Fruit fly (Drosophila melanogaster): Measurements from ENCODE around the gene E5.

E5 gene

dm6 chr3R:13921806-13922515 is 47.2 kb upstream of the E5 start (continued):
- TF ChIP-seq CG8290 (GFP tag; optimal IDR thresholded peaks at IDR 0.05): no peak
- TF ChIP-seq CG8290 (tag; optimal IDR thresholded peaks at IDR 0.05): peak in 1 of 2 experiments; percentile 16
- no peak for TF ChIP-seq CG10462 (GFP tag; optimal IDR thresholded peaks at IDR 0.05)
- peak; percentile 15 for TF ChIP-seq CG7839 (tag; optimal IDR thresholded peaks at IDR 0.05)
- TF ChIP-seq hkb (optimal IDR thresholded peaks at IDR 0.05): no peak
- peak; percentile 54 for TF ChIP-seq hkb (GFP tag; IDR thresholded peaks at IDR 0.05)
- no peak for TF ChIP-seq CG13296 (GFP tag; optimal IDR thresholded peaks at IDR 0.05)
- no peak for TF ChIP-seq Taf1 (GFP tag; IDR thresholded peaks at IDR 0.05)
- no peak for TF ChIP-seq vfl (GFP tag; optimal IDR thresholded peaks at IDR 0.05)
- no peak for TF ChIP-seq Nf-YC (tag; optimal IDR thresholded peaks at IDR 0.05)
- TF ChIP-seq vvl (GFP tag; IDR thresholded peaks at IDR 0.05): peak; percentile 75
- no peak for TF ChIP-seq Dbx (GFP tag; IDR thresholded peaks at IDR 0.05)
- no peak for TF ChIP-seq klu (GFP tag; IDR thresholded peaks at IDR 0.05)
- TF ChIP-seq Ets65A (GFP tag): no peak
- 0 out of 3 replicates have a peak, but pooled peaks have one; percentile 21 for TF ChIP-seq CG16813 (GFP tag; IDR thresholded peaks at IDR 0.05; ENCODE audit: partially characterized antibody)
- TF ChIP-seq br (optimal IDR thresholded peaks at IDR 0.05): no peak
- TF ChIP-seq bbx (GFP tag; IDR thresholded peaks at IDR 0.05; ENCODE audit: partially characterized antibody): 0 out of 2 replicates have a peak, but pooled peaks have one; percentile 28
- TF ChIP-seq en (GFP tag; optimal IDR thresholded peaks at IDR 0.05): no peak
- no peak for TF ChIP-seq CG3838 (GFP tag; optimal IDR thresholded peaks at IDR 0.05)
- TF ChIP-seq CG18262 (tag; optimal IDR thresholded peaks at IDR 0.05): peak; percentile 49
- no peak for TF ChIP-seq kni (GFP tag; optimal IDR thresholded peaks at IDR 0.05)
- TF ChIP-seq CG2199 (GFP tag; IDR thresholded peaks at IDR 0.05): peak; percentile 18; the same call in 1 of the 3 replicates
- TF ChIP-seq Dad (GFP tag; optimal IDR thresholded peaks at IDR 0.05): no peak
- peak; percentile 33; the same call in 1 of the 2 replicates for TF ChIP-seq sna (GFP tag; IDR thresholded peaks at IDR 0.05; ENCODE audit: partially characterized antibody)
- no peak for TF ChIP-seq CG7963 (GFP tag; IDR thresholded peaks at IDR 0.05; ENCODE audit: partially characterized antibody)
- peak; percentile 19 for TF ChIP-seq CG5245 (GFP tag; optimal IDR thresholded peaks at IDR 0.05)
- TF ChIP-seq NFAT (GFP tag; IDR thresholded peaks at IDR 0.05): no peak
- no peak for TF ChIP-seq CG8944 (GFP tag; optimal IDR thresholded peaks at IDR 0.05)
- TF ChIP-seq Ravus (GFP tag; IDR thresholded peaks at IDR 0.05): no peak; the same call in 1 of the 2 replicates
- no peak for TF ChIP-seq toy (GFP tag; IDR thresholded peaks at IDR 0.05)
- no peak for TF ChIP-seq CG31365 (tag; optimal IDR thresholded peaks at IDR 0.05)
- no peak for TF ChIP-seq tna (GFP tag; IDR thresholded peaks at IDR 0.05; ENCODE audit: partially characterized antibody)
- peak; percentile 54 for TF ChIP-seq tgo (GFP tag; IDR thresholded peaks at IDR 0.05)
- no peak for TF ChIP-seq danr (GFP tag; IDR thresholded peaks at IDR 0.05)
- no peak for TF ChIP-seq bowl (GFP tag; IDR thresholded peaks at IDR 0.05)
- no peak for TF ChIP-seq CG1529 (GFP tag; optimal IDR thresholded peaks at IDR 0.05)
- peak; percentile 29 for TF ChIP-seq grau (tag; optimal IDR thresholded peaks at IDR 0.05)
- TF ChIP-seq cg (GFP tag; optimal IDR thresholded peaks at IDR 0.05): no peak
- no peak for TF ChIP-seq Kr (GFP tag; optimal IDR thresholded peaks at IDR 0.05)
- 0 out of 3 replicates have a peak, but pooled peaks have one; percentile 52 for TF ChIP-seq ase (GFP tag; IDR thresholded peaks at IDR 0.05)
- no peak for TF ChIP-seq PHDP (tag; optimal IDR thresholded peaks at IDR 0.05)
- TF ChIP-seq CG7786 (GFP tag; optimal IDR thresholded peaks at IDR 0.05): no peak
- TF ChIP-seq tll (GFP tag; optimal IDR thresholded peaks at IDR 0.05): no peak
- TF ChIP-seq CG12236 (GFP tag; optimal IDR thresholded peaks at IDR 0.05): no peak
- no peak for TF ChIP-seq ems (GFP tag; optimal IDR thresholded peaks at IDR 0.05)
- no peak for TF ChIP-seq Dref (GFP tag; IDR thresholded peaks at IDR 0.05)
- TF ChIP-seq pros (GFP tag; optimal IDR thresholded peaks at IDR 0.05): no peak
- TF ChIP-seq Optix (GFP tag; IDR thresholded peaks at IDR 0.05): 0 out of 3 replicates have a peak, but pooled peaks have one; percentile 28
- TF ChIP-seq CG17328 (GFP tag; IDR thresholded peaks at IDR 0.05): no peak
- TF ChIP-seq CG3726 (GFP tag; IDR thresholded peaks at IDR 0.05): 0 out of 3 replicates have a peak, but pooled peaks have one; percentile 11
- TF ChIP-seq sqz (GFP tag; optimal IDR thresholded peaks at IDR 0.05): no peak

Data from whole organism, embryonic.